Fruit fly (Drosophila melanogaster): ENCODE measurements around the gene Jhbp3.
A peak's percentile ranks its signal among the peaks of the same experiment; 100 is the strongest.

dm6 chr3R:4910365-4910810 lies 44.7 kb downstream of the Jhbp3 start, which contains the start of gene Cdep:
- TF ChIP-seq fkh (GFP tag; optimal IDR thresholded peaks at IDR 0.05) = no peak
- TF ChIP-seq Sox102F (GFP tag; optimal IDR thresholded peaks at IDR 0.05) = peak; percentile 34
- no peak for TF ChIP-seq Gug (GFP tag; IDR thresholded peaks at IDR 0.05)
- TF ChIP-seq Smox (GFP tag; optimal IDR thresholded peaks at IDR 0.05) = peak; percentile 17
- peak; percentile 30 for TF ChIP-seq CG6808 (GFP tag; optimal IDR thresholded peaks at IDR 0.05)
- TF ChIP-seq Eip75B (GFP tag; optimal IDR thresholded peaks at IDR 0.05) = no peak
- no peak for TF ChIP-seq CG11762 (GFP tag; optimal IDR thresholded peaks at IDR 0.05; ENCODE audit: insufficient read depth)

Measured in whole organism, prepupa.